Fruit fly (Drosophila melanogaster) whole organism: ENCODE measurements around the gene h-cup.

Experiments used
- CG8478 ChIP-seq: fragments of >200 bp; optimal IDR thresholded peaks from 2 replicates; lab custom pipeline; 2018; ENCODE audit warnings: inconsistent platforms
- Dll ChIP-seq: fragments of >200 bp; optimal IDR thresholded peaks from 2 replicates; lab custom pipeline; 2017
- EcR ChIP-seq, 2 experiments: fragments of >200 bp; optimal IDR thresholded peaks; 2 replicates each; lab custom pipeline; 2017; ENCODE audit warnings: missing biosample characterization in 2 of 2, missing genetic modification characterization in 2 of 2, missing genetic modification reagents in 2 of 2
- pan ChIP-seq: fragments of >200 bp; optimal IDR thresholded peaks from 2 replicates; lab custom pipeline; 2017
- psq ChIP-seq: fragments of >200 bp; optimal IDR thresholded peaks from 2 replicates; lab custom pipeline; 2017
- usp ChIP-seq: fragments of >200 bp; optimal IDR thresholded peaks from 2 replicates; lab custom pipeline; 2017; ENCODE audit warnings: missing biosample characterization, missing genetic modification characterization, mixed read lengths

h-cup gene

dm6 chr3R:15414936-15415601, 32.3 kb upstream of the h-cup start:
- TF ChIP-seq EcR (GFP tag; optimal IDR thresholded peaks at IDR 0.05; lab: Kevin White, UChicago) (no peak), psq (no peak), pan (lab: Kevin White, UChicago) (no peak), Dll (lab: Kevin White, UChicago) (no peak), usp (GFP tag; lab: Kevin White, UChicago) (no peak), CG8478 (no peak)

- no peak for TF ChIP-seq CG8478
- TF ChIP-seq EcR (GFP tag; optimal IDR thresholded peaks at IDR 0.05; lab: Kevin White, UChicago) = no peak
- TF ChIP-seq psq = no peak
- TF ChIP-seq Dll (lab: Kevin White, UChicago) = no peak
- TF ChIP-seq pan (lab: Kevin White, UChicago) = no peak
- no peak for TF ChIP-seq usp (GFP tag; lab: Kevin White, UChicago)
Observed at dm6 chr3R:15410689-15411587, 28.2 kb upstream of the h-cup start.

- no peak for TF ChIP-seq Dll (lab: Kevin White, UChicago)
- no peak for TF ChIP-seq usp (GFP tag; lab: Kevin White, UChicago)
- TF ChIP-seq pan (lab: Kevin White, UChicago) = no peak
- no peak for TF ChIP-seq EcR (GFP tag; optimal IDR thresholded peaks at IDR 0.05; lab: Kevin White, UChicago)
- no peak for TF ChIP-seq CG8478
- no peak for TF ChIP-seq psq
Observed at dm6 chr3R:15409772-15410688, 27.3 kb upstream of the h-cup start.

dm6 chr3R:15409110-15409771, 26.5 kb upstream of the h-cup start:
- TF ChIP-seq usp (GFP tag; lab: Kevin White, UChicago) (no peak), psq (no peak), CG8478 (no peak), EcR (GFP tag; optimal IDR thresholded peaks at IDR 0.05; lab: Kevin White, UChicago) (no peak), Dll (lab: Kevin White, UChicago) (no peak), pan (lab: Kevin White, UChicago) (no peak)

- no peak for TF ChIP-seq usp (GFP tag; lab: Kevin White, UChicago)
- no peak for TF ChIP-seq EcR (GFP tag; optimal IDR thresholded peaks at IDR 0.05; lab: Kevin White, UChicago)
- TF ChIP-seq pan (lab: Kevin White, UChicago) = no peak
- no peak for TF ChIP-seq Dll (lab: Kevin White, UChicago)
- TF ChIP-seq psq = no peak
- no peak for TF ChIP-seq CG8478
Observed at dm6 chr3R:15408131-15408731, 25.5 kb upstream of the h-cup start, which contains the start of gene Atx2. Atx2 (plus strand) TSS chr3R:15408423.

dm6 chr3R:15407020-15407501, 24.3 kb upstream of the h-cup start, which contains the start of gene CG6125:
CG6125 (minus strand) TSS chr3R:15407070.
- TF ChIP-seq usp (GFP tag; lab: Kevin White, UChicago) (no peak), pan (lab: Kevin White, UChicago) (no peak), CG8478 (no peak), psq (no peak), EcR (GFP tag; optimal IDR thresholded peaks at IDR 0.05; lab: Kevin White, UChicago) (no peak), Dll (lab: Kevin White, UChicago) (no peak)

- TF ChIP-seq pan (lab: Kevin White, UChicago) (no peak), EcR (GFP tag; optimal IDR thresholded peaks at IDR 0.05; lab: Kevin White, UChicago) (no peak), CG8478 (no peak), psq (no peak), Dll (lab: Kevin White, UChicago) (no peak)
Observed at dm6 chr3R:15406393-15406792, 23.6 kb upstream of the h-cup start.

- no peak for TF ChIP-seq pan (lab: Kevin White, UChicago)
- TF ChIP-seq usp (GFP tag; lab: Kevin White, UChicago) = no peak
- no peak for TF ChIP-seq CG8478
- TF ChIP-seq EcR (GFP tag; optimal IDR thresholded peaks at IDR 0.05; lab: Kevin White, UChicago) = no peak
- no peak for TF ChIP-seq Dll (lab: Kevin White, UChicago)
- no peak for TF ChIP-seq psq
Observed at dm6 chr3R:15402654-15403053, 19.9 kb upstream of the h-cup start.

- no peak for TF ChIP-seq usp (GFP tag; lab: Kevin White, UChicago)
- TF ChIP-seq pan (lab: Kevin White, UChicago) = no peak
Observed at dm6 chr3R:15393206-15393805, 10.6 kb upstream of the h-cup start.

dm6 chr3R:15379071-15379470, 3.7 kb downstream of the h-cup start:
- TF ChIP-seq EcR (GFP tag; optimal IDR thresholded peaks at IDR 0.05; lab: Kevin White, UChicago) (no peak), Dll (lab: Kevin White, UChicago) (no peak), pan (lab: Kevin White, UChicago) (no peak), usp (GFP tag; lab: Kevin White, UChicago) (no peak), CG8478 (no peak), psq (no peak)
